Worm (Caenorhabditis elegans): ENCODE results near the gene ilc-17.1.

DNA sequence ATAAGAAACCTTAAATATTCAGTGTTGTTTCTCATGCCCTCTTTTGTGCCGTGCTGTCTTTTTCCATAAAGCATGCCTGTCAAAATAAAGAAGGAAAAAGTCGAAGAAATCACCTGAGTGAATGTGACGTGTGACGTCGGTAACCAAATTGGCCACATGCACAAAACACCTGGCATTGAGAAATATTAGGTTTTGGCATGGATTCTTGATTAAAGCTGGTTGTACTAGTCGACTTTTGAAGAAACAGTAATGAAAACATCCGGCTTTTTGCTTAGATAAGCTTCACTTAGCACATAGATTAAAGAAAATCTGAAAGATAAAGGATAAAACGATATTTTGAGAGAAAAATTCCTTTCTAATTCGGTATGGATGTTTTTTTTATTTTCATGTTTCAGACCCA lies 43.5 kb downstream of the ilc-17.1 start:
- TF ChIP-seq dpl-1 (GFP tag; optimal IDR thresholded peaks at IDR 0.05), result no peak
- TF ChIP-seq pqm-1 (tag; optimal IDR thresholded peaks at IDR 0.05), result no peak
- TF ChIP-seq skn-1 (tag; optimal IDR thresholded peaks at IDR 0.05), result no peak

All from whole organism, L4 larva.